Fruit fly (Drosophila melanogaster) whole organism, embryonic: ENCODE results near the gene Rab14.

Experiments used
- Ada2b ChIP-seq: fragments of 200-800 bp; sonication (Bioruptor generic); IDR thresholded peaks from 2 replicates; pipeline ENCODE4 v1.3.6; 2022; ENCODE audit warnings: missing biosample characterization, missing genetic modification characterization
- Asciz ChIP-seq: fragments of 200-800 bp; sonication (Bioruptor generic); optimal IDR thresholded peaks from 2 replicates; lab custom pipeline; 2017; ENCODE audit warnings: missing biosample characterization, mild to moderate bottlenecking, missing genetic modification characterization, missing genetic modification reagents
- Blimp-1 ChIP-seq: fragments of 200-800 bp; sonication (Bioruptor generic); optimal IDR thresholded peaks from 3 replicates; lab custom pipeline; 2018; ENCODE audit warnings: missing biosample characterization, missing genetic modification characterization, mild to moderate bottlenecking, moderate library complexity, missing genetic modification reagents
- CG10209 ChIP-seq: fragments of 200-800 bp; sonication (Bioruptor generic); optimal IDR thresholded peaks from 3 replicates; lab custom pipeline; 2017; ENCODE audit warnings: missing biosample characterization, mild to moderate bottlenecking, missing genetic modification characterization, missing genetic modification reagents
- CG10654 ChIP-seq: fragments of 200-800 bp; sonication (Bioruptor generic); optimal IDR thresholded peaks from 2 replicates; lab custom pipeline; 2016; ENCODE audit warnings: missing biosample characterization, missing genetic modification characterization
- CG11247 ChIP-seq: fragments of 200-800 bp; sonication (Bioruptor generic); IDR thresholded peaks from 2 replicates; pipeline ENCODE4 v1.3.6; 2022; ENCODE audit warnings: missing biosample characterization, missing genetic modification characterization
- CG12236 ChIP-seq: fragments of 200-800 bp; sonication (Bioruptor generic); optimal IDR thresholded peaks from 2 replicates; lab custom pipeline; 2016; ENCODE audit warnings: missing biosample characterization, missing genetic modification characterization
- CG14965 ChIP-seq: fragments of 200-800 bp; sonication (Bioruptor generic); optimal IDR thresholded peaks from 2 replicates; lab custom pipeline; 2016; ENCODE audit warnings: missing biosample characterization, missing genetic modification characterization, borderline replicate concordance
- CG1529 ChIP-seq: fragments of 200-800 bp; sonication (Bioruptor generic); optimal IDR thresholded peaks from 3 replicates; lab custom pipeline; 2018; ENCODE audit warnings: missing biosample characterization, missing genetic modification characterization
- CG16779 ChIP-seq: fragments of 200-800 bp; sonication (Bioruptor generic); IDR thresholded peaks from 2 replicates; pipeline ENCODE4 v1.3.6; 2022; ENCODE audit warnings: missing biosample characterization, missing genetic modification characterization
- CG2889 ChIP-seq: fragments of 200-800 bp; sonication (Bioruptor generic); IDR thresholded peaks from 3 replicates; pipeline ENCODE4 v1.3.6; 2022; ENCODE audit warnings: missing biosample characterization, missing genetic modification characterization
- CG31365 ChIP-seq: fragments of 200-800 bp; sonication (Bioruptor generic); optimal IDR thresholded peaks from 2 replicates; lab custom pipeline; 2018; ENCODE audit warnings: missing biosample characterization, mild to moderate bottlenecking, missing genetic modification characterization
- CG3163 ChIP-seq: fragments of 200-800 bp; sonication (Bioruptor generic); optimal IDR thresholded peaks from 3 replicates; lab custom pipeline; 2016; ENCODE audit warnings: missing biosample characterization, missing genetic modification characterization
- CG32772 ChIP-seq: fragments of 200-800 bp; sonication (Bioruptor generic); IDR thresholded peaks from 2 replicates; pipeline ENCODE4 v1.3.6; 2022; ENCODE audit warnings: missing biosample characterization, missing genetic modification characterization
- CG3281 ChIP-seq: fragments of 200-800 bp; sonication (Bioruptor generic); optimal IDR thresholded peaks from 3 replicates; lab custom pipeline; 2017; ENCODE audit warnings: missing biosample characterization, mild to moderate bottlenecking, missing genetic modification characterization
- CG3995 ChIP-seq: fragments of 200-800 bp; sonication (Bioruptor generic); optimal IDR thresholded peaks from 3 replicates; lab custom pipeline; 2016; ENCODE audit warnings: missing biosample characterization, missing genetic modification characterization
- CG6683 ChIP-seq: fragments of 200-800 bp; sonication (Bioruptor generic); optimal IDR thresholded peaks from 2 replicates; lab custom pipeline; 2017; ENCODE audit warnings: missing biosample characterization, mild to moderate bottlenecking, missing genetic modification characterization, missing genetic modification reagents
- CG8089 ChIP-seq: fragments of 200-800 bp; sonication (Bioruptor generic); optimal IDR thresholded peaks from 3 replicates; lab custom pipeline; 2016; ENCODE audit warnings: missing biosample characterization, missing genetic modification characterization
- CTCF ChIP-seq: fragments of 200-800 bp; sonication (Bioruptor generic); optimal IDR thresholded peaks from 2 replicates; lab custom pipeline; 2017; ENCODE audit warnings: missing biosample characterization, mild to moderate bottlenecking, missing genetic modification characterization, moderate library complexity
- CkIIα-i1 ChIP-seq: fragments of 200-800 bp; sonication (Bioruptor generic); IDR thresholded peaks from 2 replicates; pipeline ENCODE4 v1.3.6; 2022; ENCODE audit warnings: missing biosample characterization, missing genetic modification characterization
- CrebB ChIP-seq: fragments of 200-800 bp; sonication (Bioruptor generic); optimal IDR thresholded peaks from 3 replicates; lab custom pipeline; 2018; ENCODE audit warnings: missing biosample characterization, mild to moderate bottlenecking, missing genetic modification characterization
- GATAe ChIP-seq: fragments of 200-800 bp; sonication (Bioruptor generic); conservative IDR thresholded peaks from 2 replicates; pipeline ENCODE4 v1.3.6; 2022; ENCODE audit warnings: missing biosample characterization, missing genetic modification characterization
- HmgZ ChIP-seq: fragments of 200-800 bp; sonication (Bioruptor generic); optimal IDR thresholded peaks from 2 replicates; lab custom pipeline; 2018; ENCODE audit warnings: missing biosample characterization, mild to moderate bottlenecking, missing genetic modification characterization
- Hr3 ChIP-seq: fragments of 200-800 bp; sonication (Bioruptor generic); optimal IDR thresholded peaks from 3 replicates; lab custom pipeline; 2016; ENCODE audit warnings: missing biosample characterization, missing genetic modification characterization
- Lpt ChIP-seq: fragments of >200 bp; optimal IDR thresholded peaks from 2 replicates; lab custom pipeline; 2018; ENCODE audit warnings: missing biosample characterization, missing genetic modification characterization
- Mes4 ChIP-seq: fragments of 200-800 bp; sonication (Bioruptor generic); optimal IDR thresholded peaks from 2 replicates; lab custom pipeline; 2016; ENCODE audit warnings: missing biosample characterization, missing genetic modification characterization
- Myb ChIP-seq: fragments of 200-800 bp; sonication (Bioruptor generic); optimal IDR thresholded peaks from 2 replicates; lab custom pipeline; 2016; ENCODE audit warnings: missing biosample characterization, missing genetic modification characterization
- Nf-YB ChIP-seq: fragments of 200-800 bp; sonication (Bioruptor generic); optimal IDR thresholded peaks from 3 replicates; lab custom pipeline; 2019; ENCODE audit warnings: missing biosample characterization, mild to moderate bottlenecking, missing genetic modification characterization, moderate library complexity
- Rx ChIP-seq: fragments of 200-800 bp; sonication (Bioruptor generic); IDR thresholded peaks from 2 replicates; pipeline ENCODE4 v1.3.6; 2022; ENCODE audit warnings: missing biosample characterization, missing genetic modification characterization
- Scr ChIP-seq: fragments of 200-800 bp; sonication (Bioruptor generic); IDR thresholded peaks from 2 replicates; pipeline ENCODE4 v1.3.6; 2022; ENCODE audit warnings: missing biosample characterization, missing genetic modification characterization; ENCODE audit not compliant: partially characterized antibody
- Tbp ChIP-seq: fragments of >200 bp; optimal IDR thresholded peaks from 2 replicates; lab custom pipeline; 2018; ENCODE audit warnings: missing biosample characterization, missing genetic modification characterization
- ap ChIP-seq: fragments of 200-800 bp; sonication (Bioruptor generic); IDR thresholded peaks from 2 replicates; pipeline ENCODE4 v1.3.6; 2022; ENCODE audit warnings: missing biosample characterization, missing genetic modification characterization
- ash1 ChIP-seq: fragments of 200-800 bp; sonication (Bioruptor generic); optimal IDR thresholded peaks from 2 replicates; lab custom pipeline; 2018; ENCODE audit warnings: missing biosample characterization, mild to moderate bottlenecking, missing genetic modification characterization
- bigmax ChIP-seq: fragments of 200-800 bp; sonication (Bioruptor generic); optimal IDR thresholded peaks from 2 replicates; lab custom pipeline; 2018; ENCODE audit warnings: missing biosample characterization, mild to moderate bottlenecking, missing genetic modification characterization
- chinmo ChIP-seq: fragments of 200-800 bp; sonication (Bioruptor generic); IDR thresholded peaks from 4 replicates; pipeline ENCODE4 v1.3.6; 2022; ENCODE audit warnings: missing biosample characterization, missing genetic modification characterization; ENCODE audit not compliant: partially characterized antibody
- corto ChIP-seq: fragments of 200-800 bp; sonication (Bioruptor generic); optimal IDR thresholded peaks from 2 replicates; lab custom pipeline; 2016; ENCODE audit warnings: missing biosample characterization, mild to moderate bottlenecking, missing genetic modification characterization, moderate library complexity
- danr ChIP-seq: fragments of 200-800 bp; sonication (Bioruptor generic); IDR thresholded peaks from 2 replicates; pipeline ENCODE4 v1.3.6; 2022; ENCODE audit warnings: missing biosample characterization, missing genetic modification characterization
- gce ChIP-seq: fragments of 200-800 bp; sonication (Bioruptor generic); IDR thresholded peaks from 3 replicates; pipeline ENCODE4 v1.3.6; 2022; ENCODE audit warnings: missing biosample characterization, missing genetic modification characterization
- kay ChIP-seq: fragments of 200-800 bp; sonication (Bioruptor generic); optimal IDR thresholded peaks from 2 replicates; lab custom pipeline; 2016; ENCODE audit warnings: missing biosample characterization, missing genetic modification characterization
- lmd ChIP-seq: fragments of 200-800 bp; sonication (Bioruptor generic); IDR thresholded peaks from 2 replicates; pipeline ENCODE4 v1.3.6; 2022; ENCODE audit warnings: missing biosample characterization, missing genetic modification characterization
- pfk ChIP-seq: fragments of 200-800 bp; sonication (Bioruptor generic); optimal IDR thresholded peaks from 2 replicates; lab custom pipeline; 2018; ENCODE audit warnings: missing biosample characterization, mild to moderate bottlenecking, missing genetic modification characterization, moderate library complexity
- psq ChIP-seq: fragments of 200-800 bp; sonication (Bioruptor generic); optimal IDR thresholded peaks from 2 replicates; lab custom pipeline; 2017; ENCODE audit warnings: missing biosample characterization, missing genetic modification characterization
- ranshi ChIP-seq: fragments of 200-800 bp; sonication (Bioruptor generic); IDR thresholded peaks from 2 replicates; pipeline ENCODE4 v1.3.6; 2022; ENCODE audit warnings: missing biosample characterization, missing genetic modification characterization
- salm ChIP-seq: fragments of 200-800 bp; sonication (Bioruptor generic); optimal IDR thresholded peaks from 2 replicates; lab custom pipeline; 2018; ENCODE audit warnings: missing biosample characterization, mild to moderate bottlenecking, missing genetic modification characterization
- schlank ChIP-seq: fragments of 200-800 bp; sonication (Bioruptor generic); optimal IDR thresholded peaks from 2 replicates; lab custom pipeline; 2018; ENCODE audit warnings: missing biosample characterization, mild to moderate bottlenecking, missing genetic modification characterization
- slp2 ChIP-seq: fragments of 200-800 bp; sonication (Bioruptor generic); optimal IDR thresholded peaks from 2 replicates; lab custom pipeline; 2016; ENCODE audit warnings: missing biosample characterization, missing genetic modification characterization
- ssp ChIP-seq: fragments of 200-800 bp; sonication (Bioruptor generic); IDR thresholded peaks from 2 replicates; pipeline ENCODE4 v1.3.6; 2022; ENCODE audit warnings: missing biosample characterization, missing genetic modification characterization
- stwl ChIP-seq: fragments of 200-800 bp; sonication (Bioruptor generic); optimal IDR thresholded peaks from 3 replicates; lab custom pipeline; 2018; ENCODE audit warnings: missing biosample characterization, mild to moderate bottlenecking, missing genetic modification characterization, moderate library complexity
- tll ChIP-seq, 2 experiments: fragments of 200-800 bp in 1 of 2; fragments of >200 bp in 1 of 2; sonication (Bioruptor generic) in 1 of 2; optimal IDR thresholded peaks; 2 replicates each; lab custom pipeline; 2017 to 2019; ENCODE audit warnings: missing biosample characterization in 2 of 2, missing genetic modification characterization in 2 of 2, mild to moderate bottlenecking in 1 of 2, moderate library complexity in 1 of 2
- unpg ChIP-seq: fragments of 200-800 bp; sonication (Bioruptor generic); optimal IDR thresholded peaks from 3 replicates; lab custom pipeline; 2018; ENCODE audit warnings: missing biosample characterization, mild to moderate bottlenecking, missing genetic modification characterization, moderate library complexity
- vvl ChIP-seq: fragments of 200-800 bp; sonication (Bioruptor generic); IDR thresholded peaks from 2 replicates; pipeline ENCODE4 v1.3.6; 2022; ENCODE audit warnings: missing biosample characterization, missing genetic modification characterization

Gene Rab14

dm6 chr2L:14358780-14359462, 4.0 kb downstream of the Rab14 start, which contains the start of gene Pgant35A (continued):
- TF ChIP-seq schlank (tag; lab: Kevin White, UChicago), result no peak
- TF ChIP-seq Myb (GFP tag; lab: Kevin White, UChicago), result peak; percentile 37
- TF ChIP-seq HmgZ (tag; lab: Kevin White, UChicago), result peak; percentile 46
- TF ChIP-seq kay, result no peak
- no peak for TF ChIP-seq corto (GFP tag; lab: Kevin White, UChicago)
- TF ChIP-seq pfk (GFP tag; lab: Kevin White, UChicago), result no peak
- peak; percentile 51 for TF ChIP-seq Hr3 (GFP tag; lab: Kevin White, UChicago)
- TF ChIP-seq CG31365 (tag; lab: Kevin White, UChicago), result no peak
- no peak for TF ChIP-seq CG11247 (GFP tag; lab: Robert Waterston, UW)
- TF ChIP-seq Blimp-1, result peak; percentile 39
- no peak for TF ChIP-seq CG12236 (GFP tag; lab: Kevin White, UChicago)
- no peak for TF ChIP-seq CG1529 (GFP tag; lab: Kevin White, UChicago)
- TF ChIP-seq psq (GFP tag; lab: Kevin White, UChicago), result no peak
- TF ChIP-seq ap (GFP tag; lab: Robert Waterston, UW), result no peak
- no peak for TF ChIP-seq CG6683
- no peak for TF ChIP-seq CkIIα-i1
- no peak for TF ChIP-seq CG3281 (GFP tag; lab: Kevin White, UChicago)
- no peak for TF ChIP-seq Rx (GFP tag; lab: Robert Waterston, UW)
- TF ChIP-seq Scr, result 0 out of 2 replicates have a peak, but pooled peaks have one; percentile 37
- peak; percentile 36 for TF ChIP-seq CG3163
- no peak for TF ChIP-seq slp2 (GFP tag; lab: Kevin White, UChicago)
- no peak for TF ChIP-seq CG3995 (GFP tag; lab: Kevin White, UChicago)
- peak; percentile 25 for TF ChIP-seq stwl (tag; lab: Kevin White, UChicago)
- TF ChIP-seq Lpt (GFP tag; lab: Kevin White, UChicago), result no peak
- no peak for TF ChIP-seq Ada2b (GFP tag; lab: Robert Waterston, UW)
- no peak for TF ChIP-seq gce (GFP tag; lab: Robert Waterston, UW)
- TF ChIP-seq Tbp (GFP tag; lab: Kevin White, UChicago), result no peak
- TF ChIP-seq CG10209 (GFP tag; lab: Kevin White, UChicago), result no peak
- TF ChIP-seq GATAe, result no peak
- TF ChIP-seq bigmax, result no peak
- no peak for TF ChIP-seq CG16779
- TF ChIP-seq Nf-YB, result peak; percentile 41
- peak; percentile 61; the same call in 1 of the 4 replicates for TF ChIP-seq chinmo
- TF ChIP-seq unpg, result peak; percentile 55
- TF ChIP-seq ranshi (GFP tag; lab: Robert Waterston, UW), result no peak
- no peak for TF ChIP-seq CrebB (tag; lab: Kevin White, UChicago)
- no peak for TF ChIP-seq CG32772
- TF ChIP-seq CG14965 (GFP tag; lab: Kevin White, UChicago), result no peak
- TF ChIP-seq CG10654 (GFP tag; lab: Kevin White, UChicago), result no peak
- no peak for TF ChIP-seq CTCF (GFP tag; lab: Kevin White, UChicago)
- TF ChIP-seq CG2889 (GFP tag; lab: Robert Waterston, UW), result no peak
- TF ChIP-seq ssp (GFP tag; lab: Robert Waterston, UW), result no peak; the same call in 1 of the 2 replicates
- TF ChIP-seq salm (tag; lab: Kevin White, UChicago), result no peak
- peak; percentile 99 for TF ChIP-seq vvl
- TF ChIP-seq danr, result no peak
- no peak for TF ChIP-seq Asciz (GFP tag; lab: Kevin White, UChicago)
- no peak for TF ChIP-seq CG8089 (GFP tag; lab: Kevin White, UChicago)
- no peak for TF ChIP-seq ash1 (GFP tag; lab: Kevin White, UChicago)
- peak; percentile 19; the same call in 1 of the 2 replicates for TF ChIP-seq lmd (GFP tag; lab: Robert Waterston, UW)
- no peak for TF ChIP-seq Mes4 (GFP tag; lab: Kevin White, UChicago)
- TF ChIP-seq tll (GFP tag; optimal IDR thresholded peaks at IDR 0.05; lab: Kevin White, UChicago), result no peak
